Fruit fly (Drosophila melanogaster) whole organism, embryonic: Measurements from ENCODE around the gene CG33230.

Experiments used
- BtbVII ChIP-seq: fragments of 200-800 bp; sonication (Bioruptor generic); optimal IDR thresholded peaks from 3 replicates; lab custom pipeline; 2017; ENCODE audit warnings: missing biosample characterization, mild to moderate bottlenecking, missing genetic modification characterization
- CG11456 ChIP-seq: fragments of 200-800 bp; sonication (Bioruptor generic); IDR thresholded peaks from 3 replicates; pipeline ENCODE4 v1.3.6; 2022; ENCODE audit warnings: missing biosample characterization, missing genetic modification characterization
- CG11504 ChIP-seq: fragments of 200-800 bp; sonication (Bioruptor generic); optimal IDR thresholded peaks from 3 replicates; lab custom pipeline; 2019; ENCODE audit warnings: missing biosample characterization, mild to moderate bottlenecking, missing genetic modification characterization, moderate library complexity
- CG11560 ChIP-seq: fragments of 200-800 bp; sonication (Bioruptor generic); IDR thresholded peaks from 3 replicates; pipeline ENCODE4 v1.3.6; 2022; ENCODE audit warnings: missing biosample characterization, missing genetic modification characterization
- CG15479 ChIP-seq: fragments of 200-800 bp; sonication (Bioruptor generic); optimal IDR thresholded peaks from 3 replicates; lab custom pipeline; 2019; ENCODE audit warnings: missing biosample characterization, mild to moderate bottlenecking, missing genetic modification characterization, moderate library complexity
- CG16863 ChIP-seq: fragments of 200-800 bp; sonication (Bioruptor generic); optimal IDR thresholded peaks from 3 replicates; lab custom pipeline; 2016; ENCODE audit warnings: missing biosample characterization, missing genetic modification characterization
- CG17361 ChIP-seq: fragments of 200-800 bp; sonication (Bioruptor generic); IDR thresholded peaks from 3 replicates; pipeline ENCODE4 v1.3.6; 2022; ENCODE audit warnings: missing biosample characterization, missing genetic modification characterization
- CG18262 ChIP-seq: fragments of 200-800 bp; optimal IDR thresholded peaks from 3 replicates; lab custom pipeline; 2019; ENCODE audit warnings: missing biosample characterization, mild to moderate bottlenecking, missing genetic modification characterization, moderate library complexity
- CG18764 ChIP-seq: fragments of 200-800 bp; sonication (Bioruptor generic); optimal IDR thresholded peaks from 3 replicates; lab custom pipeline; 2016; ENCODE audit warnings: missing biosample characterization, missing genetic modification characterization
- CG2678 ChIP-seq: fragments of 200-800 bp; sonication (Bioruptor generic); optimal IDR thresholded peaks from 3 replicates; lab custom pipeline; 2019; ENCODE audit warnings: missing biosample characterization, mild to moderate bottlenecking, missing genetic modification characterization, moderate library complexity
- CG2712 ChIP-seq: fragments of 200-800 bp; optimal IDR thresholded peaks from 3 replicates; lab custom pipeline; 2019; ENCODE audit warnings: missing biosample characterization, mild to moderate bottlenecking, missing genetic modification characterization, moderate library complexity
- CG2875 ChIP-seq: fragments of 200-800 bp; sonication (Bioruptor generic); optimal IDR thresholded peaks from 2 replicates; lab custom pipeline; 2017; ENCODE audit warnings: missing biosample characterization, mild to moderate bottlenecking, missing genetic modification characterization, missing genetic modification reagents
- CG3838 ChIP-seq: fragments of 200-800 bp; sonication (Bioruptor generic); optimal IDR thresholded peaks from 3 replicates; lab custom pipeline; 2016; ENCODE audit warnings: missing biosample characterization, missing genetic modification characterization
- CG4404 ChIP-seq: fragments of 200-800 bp; sonication (Bioruptor generic); IDR thresholded peaks from 2 replicates; pipeline ENCODE4 v1.3.6; 2022; ENCODE audit warnings: missing biosample characterization, missing genetic modification characterization
- CG4730 ChIP-seq: fragments of 200-800 bp; sonication (Bioruptor generic); IDR thresholded peaks from 2 replicates; pipeline ENCODE4 v1.3.6; 2022; ENCODE audit warnings: missing biosample characterization, missing genetic modification characterization
- CG5180 ChIP-seq: fragments of 200-800 bp; sonication (Bioruptor generic); optimal IDR thresholded peaks from 3 replicates; lab custom pipeline; 2017; ENCODE audit warnings: missing biosample characterization, missing genetic modification characterization, mild to moderate bottlenecking, moderate library complexity, missing genetic modification reagents
- CG6175 ChIP-seq: fragments of 200-800 bp; sonication (Bioruptor generic); IDR thresholded peaks from 3 replicates; pipeline ENCODE4 v1.3.6; 2022; ENCODE audit warnings: missing biosample characterization, missing genetic modification characterization
- CG6813 ChIP-seq: fragments of 200-800 bp; sonication (Bioruptor generic); optimal IDR thresholded peaks from 2 replicates; lab custom pipeline; 2017; ENCODE audit warnings: missing biosample characterization, missing genetic modification characterization, mild to moderate bottlenecking, moderate library complexity, missing genetic modification reagents
- CG7963 ChIP-seq: fragments of 200-800 bp; sonication (Bioruptor generic); IDR thresholded peaks from 3 replicates; pipeline ENCODE4 v1.3.6; 2022; ENCODE audit warnings: missing biosample characterization, missing genetic modification characterization; ENCODE audit not compliant: partially characterized antibody
- CG8281 ChIP-seq: fragments of 200-800 bp; sonication (Bioruptor generic); optimal IDR thresholded peaks from 2 replicates; lab custom pipeline; 2018; ENCODE audit warnings: missing biosample characterization, mild to moderate bottlenecking, missing genetic modification characterization, moderate library complexity
- CoRest ChIP-seq: fragments of 200-800 bp; sonication (Bioruptor generic); optimal IDR thresholded peaks from 3 replicates; lab custom pipeline; 2018; ENCODE audit warnings: missing biosample characterization, mild to moderate bottlenecking, missing genetic modification characterization, moderate library complexity
- Dip3 ChIP-seq: fragments of 200-800 bp; sonication (Bioruptor generic); optimal IDR thresholded peaks from 3 replicates; lab custom pipeline; 2016; ENCODE audit warnings: missing biosample characterization, missing genetic modification characterization
- Doc3 ChIP-seq: fragments of 200-800 bp; sonication (Bioruptor generic); IDR thresholded peaks from 3 replicates; pipeline ENCODE4 v1.3.6; 2022; ENCODE audit warnings: missing biosample characterization, missing genetic modification characterization; ENCODE audit not compliant: partially characterized antibody
- Ets97D ChIP-seq: fragments of 200-800 bp; sonication (Bioruptor generic); optimal IDR thresholded peaks from 3 replicates; lab custom pipeline; 2016; ENCODE audit warnings: missing biosample characterization, missing genetic modification characterization
- HLH3B ChIP-seq: fragments of 200-800 bp; sonication (Bioruptor generic); IDR thresholded peaks from 2 replicates; pipeline ENCODE4 v1.3.6; 2022; ENCODE audit warnings: missing biosample characterization, missing genetic modification characterization
- Hand ChIP-seq: fragments of 200-800 bp; sonication (Bioruptor generic); optimal IDR thresholded peaks from 2 replicates; lab custom pipeline; 2017; ENCODE audit warnings: mild to moderate bottlenecking, missing biosample characterization, missing genetic modification reagents, missing genetic modification characterization
- HmgD ChIP-seq: fragments of 200-800 bp; sonication (Bioruptor generic); optimal IDR thresholded peaks from 3 replicates; lab custom pipeline; 2016; ENCODE audit warnings: missing biosample characterization, missing genetic modification characterization
- Hmx ChIP-seq: fragments of 200-800 bp; sonication (Bioruptor generic); optimal IDR thresholded peaks from 2 replicates; lab custom pipeline; 2016; ENCODE audit warnings: missing biosample characterization, missing genetic modification characterization
- Poxn ChIP-seq: fragments of 200-800 bp; sonication (Bioruptor generic); IDR thresholded peaks from 2 replicates; pipeline ENCODE4 v1.3.6; 2022; ENCODE audit warnings: missing biosample characterization, missing genetic modification characterization
- Rfx ChIP-seq: fragments of 200-800 bp; sonication (Bioruptor generic); IDR thresholded peaks from 2 replicates; pipeline ENCODE4 v1.3.6; 2022; ENCODE audit warnings: missing biosample characterization, missing genetic modification characterization
- Scr ChIP-seq: fragments of 200-800 bp; sonication (Bioruptor generic); IDR thresholded peaks from 2 replicates; pipeline ENCODE4 v1.3.6; 2022; ENCODE audit warnings: missing biosample characterization, missing genetic modification characterization; ENCODE audit not compliant: partially characterized antibody
- Sox100B ChIP-seq: fragments of 200-800 bp; sonication (Bioruptor generic); optimal IDR thresholded peaks from 3 replicates; lab custom pipeline; 2018; ENCODE audit warnings: missing biosample characterization, mild to moderate bottlenecking, missing genetic modification characterization
- ara ChIP-seq: fragments of 200-800 bp; sonication (Bioruptor generic); IDR thresholded peaks from 2 replicates; pipeline ENCODE4 v1.3.6; 2022; ENCODE audit warnings: missing biosample characterization, missing genetic modification characterization
- dysf ChIP-seq: fragments of 200-800 bp; sonication (Bioruptor generic); IDR thresholded peaks from 3 replicates; pipeline ENCODE4 v1.3.6; 2022; ENCODE audit warnings: missing biosample characterization, missing genetic modification characterization
- fu2 ChIP-seq: fragments of 200-800 bp; sonication (Bioruptor generic); optimal IDR thresholded peaks from 2 replicates; lab custom pipeline; 2016; ENCODE audit warnings: missing biosample characterization, missing genetic modification characterization
- h ChIP-seq: fragments of >200 bp; optimal IDR thresholded peaks from 2 replicates; lab custom pipeline; 2017
- hkb ChIP-seq, 2 experiments: fragments of 200-800 bp in 1 of 2; fragments of >200 bp in 1 of 2; sonication (Bioruptor generic) in 1 of 2; IDR thresholded peaks in 1 of 2; optimal IDR thresholded peaks in 1 of 2; 2 replicates each; pipeline versions ENCODE4 v1.3.6 to Lab custom; 2017 to 2022; ENCODE audit warnings: missing biosample characterization in 1 of 2, missing genetic modification characterization in 1 of 2
- knrl ChIP-seq: fragments of 200-800 bp; sonication (Bioruptor generic); IDR thresholded peaks from 3 replicates; pipeline ENCODE4 v1.3.6; 2022; ENCODE audit warnings: missing biosample characterization, missing genetic modification characterization; ENCODE audit not compliant: partially characterized antibody
- lbe ChIP-seq: fragments of 200-800 bp; sonication (Bioruptor generic); optimal IDR thresholded peaks from 2 replicates; lab custom pipeline; 2016; ENCODE audit warnings: missing biosample characterization, mild to moderate bottlenecking, missing genetic modification characterization
- lov ChIP-seq, 2 experiments: fragments of 200-800 bp in 1 of 2; fragments of >200 bp in 1 of 2; sonication (Bioruptor generic) in 1 of 2; IDR thresholded peaks in 1 of 2; optimal IDR thresholded peaks in 1 of 2; 2 replicates in 1 of 2; 3 replicates in 1 of 2; pipeline versions ENCODE4 v1.3.6 to Lab custom; 2017 to 2022; ENCODE audit warnings: missing biosample characterization in 1 of 2, missing genetic modification characterization in 1 of 2
- nerfin-1 ChIP-seq: fragments of 200-800 bp; sonication (Bioruptor generic); optimal IDR thresholded peaks from 3 replicates; lab custom pipeline; 2019; ENCODE audit warnings: missing biosample characterization, mild to moderate bottlenecking, missing genetic modification characterization, moderate library complexity
- nmo ChIP-seq: fragments of 200-800 bp; sonication (Bioruptor generic); optimal IDR thresholded peaks from 2 replicates; lab custom pipeline; 2018; ENCODE audit warnings: missing biosample characterization, mild to moderate bottlenecking, missing genetic modification characterization, moderate library complexity
- otp ChIP-seq: fragments of 200-800 bp; sonication (Bioruptor generic); IDR thresholded peaks from 3 replicates; pipeline ENCODE4, ENCODE4 v1.3.6; 2022; ENCODE audit warnings: missing biosample characterization, missing genetic modification characterization
- p53 ChIP-seq: fragments of 200-800 bp; sonication (Bioruptor generic); optimal IDR thresholded peaks from 2 replicates; lab custom pipeline; 2016; ENCODE audit warnings: missing biosample characterization, missing genetic modification characterization
- pan ChIP-seq, 4 experiments: fragments of >200 bp in 3 of 4; fragments of 200-800 bp in 1 of 4; sonication (Bioruptor generic) in 1 of 4; optimal IDR thresholded peaks in 3 of 4; IDR thresholded peaks in 1 of 4; 2 replicates each; pipeline versions ENCODE4 v1.3.6 to Lab custom; 2017 to 2022; ENCODE audit warnings: missing biosample characterization in 2 of 4, missing genetic modification characterization in 2 of 4, mixed read lengths in 1 of 4
- pita ChIP-seq: fragments of 200-800 bp; sonication (Bioruptor generic); optimal IDR thresholded peaks from 2 replicates; lab custom pipeline; 2017; ENCODE audit warnings: missing biosample characterization, mild to moderate bottlenecking, missing genetic modification characterization
- stc ChIP-seq: fragments of 200-800 bp; sonication (Bioruptor generic); IDR thresholded peaks from 2 replicates; pipeline ENCODE4 v1.3.6; 2022; ENCODE audit warnings: missing biosample characterization, missing genetic modification characterization
- toy ChIP-seq: fragments of 200-800 bp; sonication (Bioruptor generic); IDR thresholded peaks from 2 replicates; pipeline ENCODE4 v1.3.6; 2022; ENCODE audit warnings: missing biosample characterization, missing genetic modification characterization

CG33230 gene

dm6 chr3L:1584781-1585180 lies 33.4 kb upstream of the CG33230 start (continued):
- TF ChIP-seq hkb (optimal IDR thresholded peaks at IDR 0.05; lab: Kevin White, UChicago) (no peak), hkb (GFP tag; IDR thresholded peaks at IDR 0.05; lab: Robert Waterston, UW) (0 out of 2 replicates have a peak, but pooled peaks have one; percentile 34), CG15479 (GFP tag; lab: Kevin White, UChicago) (no peak), lbe (GFP tag; lab: Kevin White, UChicago) (peak; percentile 34), pita (GFP tag; lab: Kevin White, UChicago) (no peak), Rfx (GFP tag; lab: Robert Waterston, UW) (0 out of 2 replicates have a peak, but pooled peaks have one; percentile 22), CG4730 (0 out of 2 replicates have a peak, but pooled peaks have one; percentile 18), HLH3B (GFP tag; lab: Robert Waterston, UW) (peak; percentile 45; the same call in 1 of the 2 replicates), stc (GFP tag; lab: Robert Waterston, UW) (0 out of 2 replicates have a peak, but pooled peaks have one; percentile 30), Doc3 (no peak), CG2875 (GFP tag; lab: Kevin White, UChicago) (no peak), CG11504 (tag; lab: Kevin White, UChicago) (peak; percentile 69), nmo (GFP tag; lab: Kevin White, UChicago) (peak; percentile 2), toy (GFP tag; lab: Robert Waterston, UW) (no peak), CG3838 (no peak), CG2712 (peak; percentile 36), CG17361 (0 out of 3 replicates have a peak, but pooled peaks have one; percentile 39), CG8281 (tag; lab: Kevin White, UChicago) (no peak), Hmx (no peak), Poxn (no peak), CG4404 (GFP tag; lab: Robert Waterston, UW) (0 out of 2 replicates have a peak, but pooled peaks have one; percentile 18), CG7963 (GFP tag; lab: Robert Waterston, UW) (no peak), lov (optimal IDR thresholded peaks at IDR 0.05; lab: Kevin White, UChicago) (no peak), lov (GFP tag; IDR thresholded peaks at IDR 0.05; lab: Robert Waterston, UW) (no peak), CG6813 (GFP tag; lab: Kevin White, UChicago) (no peak), CG5180 (GFP tag; lab: Kevin White, UChicago) (no peak), Scr (GFP tag; lab: Robert Waterston, UW) (no peak), ara (peak; percentile 50; the same call in 1 of the 2 replicates), HmgD (no peak), BtbVII (GFP tag; lab: Kevin White, UChicago) (no peak), pan (optimal IDR thresholded peaks at IDR 0.05; lab: Kevin White, UChicago) (no peak), pan (GFP tag; optimal IDR thresholded peaks at IDR 0.05 in 1 of 2, IDR thresholded peaks at IDR 0.05 in 1 of 2) (peak in 1 of 2 experiments; percentile 47), Ets97D (GFP tag; lab: Kevin White, UChicago) (no peak), Dip3 (GFP tag; lab: Kevin White, UChicago) (no peak), Hand (GFP tag; lab: Kevin White, UChicago) (no peak), nerfin-1 (peak; percentile 14), CG18262 (tag; lab: Kevin White, UChicago) (peak; percentile 46), CG16863 (no peak), CG2678 (tag; lab: Kevin White, UChicago) (peak; percentile 28), Sox100B (GFP tag; lab: Kevin White, UChicago) (peak; percentile 9), h (no peak), CoRest (tag; lab: Kevin White, UChicago) (no peak), dysf (GFP tag; lab: Robert Waterston, UW) (peak; percentile 54; the same call in 1 of the 3 replicates), CG6175 (GFP tag; lab: Robert Waterston, UW) (no peak), CG11456 (peak; percentile 53; the same call in 2 of the 3 replicates), knrl (GFP tag; lab: Robert Waterston, UW) (no peak), CG11560 (tag; lab: Robert Waterston, UW) (0 out of 3 replicates have a peak, but pooled peaks have one; percentile 18), otp (GFP tag; lab: Robert Waterston, UW) (0 out of 3 replicates have a peak, but pooled peaks have one; percentile 15), CG18764 (GFP tag; lab: Kevin White, UChicago) (no peak), p53 (GFP tag; lab: Kevin White, UChicago) (no peak), fu2 (GFP tag; lab: Kevin White, UChicago) (no peak)
